Fruit fly (Drosophila melanogaster) whole organism, prepupa: Measurements from ENCODE around the gene Dyrk2.

Source experiments
- Blimp-1 ChIP-seq: fragments of 200-800 bp; sonication (Bioruptor generic); optimal IDR thresholded peaks from 3 replicates; lab custom pipeline; 2017; ENCODE audit warnings: missing biosample characterization, missing genetic modification characterization, mild to moderate bottlenecking, moderate library complexity, missing genetic modification reagents
- CG10669 ChIP-seq: fragments of 200-800 bp; sonication (Bioruptor generic); optimal IDR thresholded peaks from 3 replicates; lab custom pipeline; 2018; ENCODE audit warnings: missing biosample characterization, mild to moderate bottlenecking, missing genetic modification characterization, moderate library complexity
- CG11902 ChIP-seq: fragments of 200-800 bp; sonication (Bioruptor generic); optimal IDR thresholded peaks from 3 replicates; lab custom pipeline; 2016; ENCODE audit warnings: missing biosample characterization, missing genetic modification characterization
- CG15336 ChIP-seq: fragments of 200-800 bp; sonication (Bioruptor generic); IDR thresholded peaks from 2 replicates; pipeline ENCODE4 v1.3.6; 2022; ENCODE audit warnings: missing biosample characterization, missing genetic modification characterization
- CG1621 ChIP-seq: fragments of 200-800 bp; sonication (Bioruptor generic); optimal IDR thresholded peaks from 3 replicates; lab custom pipeline; 2018; ENCODE audit warnings: missing biosample characterization, mild to moderate bottlenecking, missing genetic modification characterization
- CG3032 ChIP-seq: fragments of 200-800 bp; optimal IDR thresholded peaks from 2 replicates; lab custom pipeline; 2019; ENCODE audit warnings: missing biosample characterization, mild to moderate bottlenecking, missing genetic modification characterization, moderate library complexity
- CG31627 ChIP-seq: fragments of 200-800 bp; sonication (Bioruptor generic); optimal IDR thresholded peaks from 3 replicates; lab custom pipeline; 2016; ENCODE audit warnings: missing biosample characterization, missing genetic modification characterization
- CG34406 ChIP-seq: fragments of 200-800 bp; sonication (Bioruptor generic); optimal IDR thresholded peaks from 3 replicates; lab custom pipeline; 2016; ENCODE audit warnings: missing biosample characterization, missing genetic modification characterization
- CG3919 ChIP-seq: fragments of 200-800 bp; sonication (Bioruptor generic); optimal IDR thresholded peaks from 3 replicates; lab custom pipeline; 2016; ENCODE audit warnings: missing biosample characterization, missing genetic modification characterization
- CG4318 ChIP-seq: fragments of 200-800 bp; sonication (Bioruptor generic); optimal IDR thresholded peaks from 3 replicates; lab custom pipeline; 2017; ENCODE audit warnings: missing biosample characterization, mild to moderate bottlenecking, missing genetic modification characterization
- CG6792 ChIP-seq: fragments of 200-800 bp; sonication (Bioruptor generic); optimal IDR thresholded peaks from 3 replicates; lab custom pipeline; 2016; ENCODE audit warnings: missing biosample characterization, missing genetic modification characterization
- CG7368 ChIP-seq: fragments of 200-800 bp; sonication (Bioruptor generic); optimal IDR thresholded peaks from 3 replicates; lab custom pipeline; 2016; ENCODE audit warnings: missing biosample characterization, missing genetic modification characterization
- CG8119 ChIP-seq: fragments of 200-800 bp; sonication (Bioruptor generic); IDR thresholded peaks from 3 replicates; pipeline ENCODE4 v1.3.6; 2022; ENCODE audit warnings: missing biosample characterization, missing genetic modification characterization
- CG8319 ChIP-seq: fragments of 200-800 bp; sonication (Bioruptor generic); optimal IDR thresholded peaks from 3 replicates; lab custom pipeline; 2016; ENCODE audit warnings: missing biosample characterization, missing genetic modification characterization
- Eip75B ChIP-seq: fragments of 200-800 bp; sonication (Bioruptor generic); optimal IDR thresholded peaks from 3 replicates; lab custom pipeline; 2016; ENCODE audit warnings: missing biosample characterization, missing genetic modification characterization
- Eip78C ChIP-seq: fragments of 200-800 bp; sonication (Bioruptor generic); peaks from one replicate; lab custom pipeline; 2016; ENCODE audit warnings: missing biosample characterization, missing genetic modification characterization
- Ets96B ChIP-seq: fragments of 200-800 bp; optimal IDR thresholded peaks from 2 replicates; lab custom pipeline; 2019; ENCODE audit warnings: missing biosample characterization, mild to moderate bottlenecking, missing genetic modification characterization, moderate library complexity
- Hr38 ChIP-seq: sonication (Bioruptor generic); optimal IDR thresholded peaks from 2 replicates; lab custom pipeline; 2016; ENCODE audit warnings: missing biosample characterization, missing genetic modification characterization
- Hr39 ChIP-seq: fragments of 200-800 bp; sonication (Bioruptor generic); optimal IDR thresholded peaks from 2 replicates; lab custom pipeline; 2016; ENCODE audit warnings: missing biosample characterization, missing genetic modification characterization
- Hr4 ChIP-seq: fragments of 200-800 bp; sonication (Bioruptor generic); optimal IDR thresholded peaks from 3 replicates; lab custom pipeline; 2016; ENCODE audit warnings: missing biosample characterization, missing genetic modification characterization
- Lpt ChIP-seq: fragments of 200-800 bp; sonication (Bioruptor generic); optimal IDR thresholded peaks from 3 replicates; lab custom pipeline; 2016; ENCODE audit warnings: missing biosample characterization, missing genetic modification characterization
- Met ChIP-seq: fragments of 200-800 bp; sonication (Bioruptor generic); optimal IDR thresholded peaks from 3 replicates; lab custom pipeline; 2016; ENCODE audit warnings: missing biosample characterization, missing genetic modification characterization
- OdsH ChIP-seq: fragments of 200-800 bp; sonication (Bioruptor generic); optimal IDR thresholded peaks from 3 replicates; lab custom pipeline; 2016; ENCODE audit warnings: missing biosample characterization, missing genetic modification characterization
- Smox ChIP-seq: fragments of 200-800 bp; sonication (Bioruptor generic); optimal IDR thresholded peaks from 3 replicates; lab custom pipeline; 2016; ENCODE audit warnings: missing biosample characterization, missing genetic modification characterization
- Sox102F ChIP-seq: fragments of 200-800 bp; sonication (Bioruptor generic); optimal IDR thresholded peaks from 2 replicates; lab custom pipeline; 2016; ENCODE audit warnings: missing biosample characterization, mild to moderate bottlenecking, missing genetic modification characterization
- Sox14 ChIP-seq: fragments of 200-800 bp; sonication (Bioruptor generic); optimal IDR thresholded peaks from 3 replicates; lab custom pipeline; 2016; ENCODE audit warnings: missing biosample characterization, missing genetic modification characterization
- achi ChIP-seq: fragments of 200-800 bp; sonication (Bioruptor generic); optimal IDR thresholded peaks from 3 replicates; lab custom pipeline; 2016; ENCODE audit warnings: missing biosample characterization, missing genetic modification characterization
- acj6 ChIP-seq: fragments of 200-800 bp; sonication (Bioruptor generic); optimal IDR thresholded peaks from 3 replicates; lab custom pipeline; 2016; ENCODE audit warnings: missing biosample characterization, missing genetic modification characterization
- cyc ChIP-seq: fragments of 200-800 bp; sonication (Bioruptor generic); optimal IDR thresholded peaks from 3 replicates; lab custom pipeline; 2016; ENCODE audit warnings: missing biosample characterization, missing genetic modification characterization
- eg ChIP-seq: fragments of 200-800 bp; sonication (Bioruptor generic); IDR thresholded peaks from 3 replicates; pipeline ENCODE4 v1.3.6; 2022; ENCODE audit warnings: missing biosample characterization, missing genetic modification characterization
- esn ChIP-seq: fragments of 200-800 bp; sonication (Bioruptor generic); optimal IDR thresholded peaks from 2 replicates; lab custom pipeline; 2016; ENCODE audit warnings: missing biosample characterization, mild to moderate bottlenecking, missing genetic modification characterization, moderate library complexity
- fd85E ChIP-seq: fragments of 200-800 bp; sonication (Bioruptor generic); optimal IDR thresholded peaks from 3 replicates; lab custom pipeline; 2016; ENCODE audit warnings: missing biosample characterization, missing genetic modification characterization
- net ChIP-seq: fragments of 200-800 bp; sonication (Bioruptor generic); optimal IDR thresholded peaks from 3 replicates; lab custom pipeline; 2016; ENCODE audit warnings: missing biosample characterization, missing genetic modification characterization
- salr ChIP-seq, 2 experiments: fragments of 200-800 bp; sonication (Bioruptor generic); optimal IDR thresholded peaks; 3 replicates each; lab custom pipeline; 2016 to 2018; ENCODE audit warnings: missing biosample characterization in 2 of 2, missing genetic modification characterization in 2 of 2, mild to moderate bottlenecking in 1 of 2
- spab ChIP-seq: fragments of 200-800 bp; sonication (Bioruptor generic); optimal IDR thresholded peaks from 2 replicates; lab custom pipeline; 2017; ENCODE audit warnings: missing biosample characterization, mild to moderate bottlenecking, missing genetic modification characterization, missing genetic modification reagents
- ss ChIP-seq, 2 experiments: fragments of 200-800 bp; sonication (Bioruptor generic); optimal IDR thresholded peaks; 2 replicates in 1 of 2; 3 replicates in 1 of 2; lab custom pipeline; 2017 to 2018; ENCODE audit warnings: mild to moderate bottlenecking in 2 of 2, missing biosample characterization in 2 of 2, missing genetic modification characterization in 2 of 2, moderate library complexity in 1 of 2
- svp ChIP-seq: fragments of 200-800 bp; sonication (Bioruptor generic); peaks from one replicate; lab custom pipeline; 2016; ENCODE audit warnings: missing biosample characterization, missing genetic modification characterization
- topi ChIP-seq: fragments of 200-800 bp; sonication (Bioruptor generic); optimal IDR thresholded peaks from 3 replicates; lab custom pipeline; 2016; ENCODE audit warnings: missing biosample characterization, missing genetic modification characterization

Dyrk2 gene

DNA sequence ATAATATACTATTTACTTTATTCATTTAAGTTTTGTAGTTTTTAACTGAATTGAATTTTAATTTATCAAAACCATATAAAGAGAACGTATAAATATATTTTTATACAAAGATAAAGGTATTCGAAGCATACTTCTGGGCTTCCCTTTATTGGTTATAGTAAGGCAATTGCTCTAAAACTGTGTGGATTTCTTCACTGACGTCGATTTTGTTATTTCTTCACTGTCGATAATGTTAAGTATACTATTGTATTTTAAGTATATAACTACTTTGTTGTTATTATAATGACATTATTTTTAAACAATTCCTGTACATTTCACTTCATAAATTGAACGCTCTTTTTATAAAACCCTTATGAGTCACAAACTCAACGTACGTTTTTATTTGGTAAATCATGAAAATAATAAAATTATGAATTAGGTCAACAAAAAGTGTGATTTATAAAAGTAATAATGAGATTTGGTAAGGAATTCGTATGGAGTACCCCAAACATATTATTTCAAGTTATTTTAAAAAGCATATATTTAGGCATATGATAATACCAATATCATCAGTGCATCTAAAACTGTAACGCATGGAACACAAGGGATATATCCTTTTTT, 18.4 kb upstream of the Dyrk2 start (continued):
- TF ChIP-seq CG3919 (GFP tag; lab: Kevin White, UChicago) (peak; percentile 1), Sox14 (GFP tag; lab: Kevin White, UChicago) (peak; percentile 9), CG4318 (peak; percentile 1), ss (GFP tag; optimal IDR thresholded peaks at IDR 0.05; lab: Kevin White, UChicago) (no peak), Ets96B (tag; lab: Kevin White, UChicago) (peak; percentile 50), acj6 (GFP tag; lab: Kevin White, UChicago) (peak; percentile 18), Hr4 (GFP tag; lab: Kevin White, UChicago) (peak; percentile 12), CG8119 (GFP tag; lab: Robert Waterston, UW) (peak; percentile 27; the same call in 2 of the 3 replicates), CG10669 (peak; percentile 52), OdsH (GFP tag; lab: Kevin White, UChicago) (peak; percentile 35), achi (GFP tag; lab: Kevin White, UChicago) (peak; percentile 31), CG6792 (GFP tag; lab: Kevin White, UChicago) (peak; percentile 7), Eip78C (peak; percentile 79), Smox (GFP tag; lab: Kevin White, UChicago) (no peak), CG3032 (tag; lab: Kevin White, UChicago) (peak; percentile 51), CG15336 (GFP tag; lab: Robert Waterston, UW) (peak; percentile 48; the same call in 1 of the 2 replicates)
- TF ChIP-seq, all 60 proteins: peak for 27

DNA sequence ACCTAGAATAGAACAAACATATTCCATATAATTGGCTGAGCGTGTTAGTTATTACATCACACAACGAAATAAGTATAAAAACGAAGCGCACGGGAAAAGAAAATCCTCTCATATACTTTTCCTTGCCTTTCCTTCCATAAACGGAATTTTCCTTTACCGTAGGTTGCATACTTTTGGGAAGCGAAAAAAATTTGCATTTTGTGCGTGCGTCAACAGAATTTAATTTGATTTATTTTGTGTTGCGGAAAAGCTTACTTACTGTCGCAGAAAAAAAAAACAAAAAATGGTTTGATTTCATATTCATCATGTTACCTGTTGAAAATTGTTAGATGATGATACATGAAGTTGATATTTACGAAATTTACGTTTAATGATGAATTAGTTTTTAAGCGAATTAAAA, 17.9 kb upstream of the Dyrk2 start:
- TF ChIP-seq CG3919 (GFP tag; lab: Kevin White, UChicago) = no peak
- peak; percentile 24 for TF ChIP-seq Eip78C

DNA sequence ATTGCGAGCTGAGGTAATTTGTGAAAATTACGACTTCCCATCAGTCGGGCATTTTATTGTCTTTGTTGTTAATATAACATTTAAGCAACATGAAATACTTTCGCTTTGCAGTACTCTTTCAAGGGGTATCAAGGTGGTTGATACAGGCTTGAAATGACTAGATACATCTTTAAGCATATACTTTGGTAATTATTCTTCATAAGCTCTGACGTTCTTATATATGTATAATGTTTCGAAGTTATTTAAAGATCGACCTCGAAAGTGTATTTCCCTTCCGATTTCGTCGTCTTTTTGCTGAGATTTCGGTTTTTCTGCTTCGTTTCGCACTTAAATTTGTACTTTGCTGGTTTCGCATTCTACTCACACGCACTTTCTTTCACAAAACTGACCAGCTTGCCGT, 13.9 kb upstream of the Dyrk2 start:
- TF ChIP-seq salr (GFP tag; optimal IDR thresholded peaks at IDR 0.05; lab: Kevin White, UChicago) = no peak
- no peak for TF ChIP-seq Hr4 (GFP tag; lab: Kevin White, UChicago)
- peak; percentile 61 for TF ChIP-seq CG11902 (GFP tag; lab: Kevin White, UChicago)
- peak; percentile 61 for TF ChIP-seq CG3919 (GFP tag; lab: Kevin White, UChicago)
- TF ChIP-seq svp = peak; percentile 85
- TF ChIP-seq CG1621 (tag; lab: Kevin White, UChicago) = no peak
- TF ChIP-seq OdsH (GFP tag; lab: Kevin White, UChicago) = peak; percentile 34
- peak; percentile 32 for TF ChIP-seq esn (GFP tag; lab: Kevin White, UChicago)
- TF ChIP-seq CG8119 (GFP tag; lab: Robert Waterston, UW) = no peak
- peak; percentile 58 for TF ChIP-seq CG6792 (GFP tag; lab: Kevin White, UChicago)
- peak; percentile 73 for TF ChIP-seq Eip75B (GFP tag; lab: Kevin White, UChicago)
- TF ChIP-seq achi (GFP tag; lab: Kevin White, UChicago) = peak; percentile 10
- peak; percentile 24 for TF ChIP-seq acj6 (GFP tag; lab: Kevin White, UChicago)
- no peak for TF ChIP-seq eg (GFP tag; lab: Robert Waterston, UW)
- peak; percentile 59 for TF ChIP-seq cyc (GFP tag; lab: Kevin White, UChicago)
- TF ChIP-seq Lpt (GFP tag; lab: Kevin White, UChicago) = no peak
- peak; percentile 12 for TF ChIP-seq fd85E (GFP tag; lab: Kevin White, UChicago)
- peak; percentile 84 for TF ChIP-seq Eip78C
- peak; percentile 68 for TF ChIP-seq Met
- TF ChIP-seq CG34406 (GFP tag; lab: Kevin White, UChicago) = peak; percentile 26
- TF ChIP-seq CG31627 (GFP tag; lab: Kevin White, UChicago) = peak; percentile 37
- peak; percentile 67 for TF ChIP-seq topi
- peak; percentile 26 for TF ChIP-seq CG7368 (GFP tag; lab: Kevin White, UChicago)
- TF ChIP-seq net = peak; percentile 11
- TF ChIP-seq Sox102F (GFP tag; lab: Kevin White, UChicago) = peak; percentile 25
- TF ChIP-seq Hr39 (GFP tag; lab: Kevin White, UChicago) = peak; percentile 56
- TF ChIP-seq Blimp-1 (GFP tag; lab: Kevin White, UChicago) = peak; percentile 4
- TF ChIP-seq Smox (GFP tag; lab: Kevin White, UChicago) = peak; percentile 19
- no peak for TF ChIP-seq Hr38
- no peak for TF ChIP-seq spab (GFP tag; lab: Kevin White, UChicago)
- peak; percentile 6 for TF ChIP-seq CG8319 (GFP tag; lab: Kevin White, UChicago)
